Fruit fly (Drosophila melanogaster) whole organism, wandering third instar larva: ENCODE measurements around the gene t-cup.

ENCODE experiments used
- Vsx2 ChIP-seq: fragments of 200-300, 225-300 bp; sonication (Bioruptor generic); optimal IDR thresholded peaks from 2 replicates; lab custom pipeline; 2018; ENCODE audit warnings: missing biosample characterization, missing genetic modification characterization; ENCODE audit not compliant: partially characterized antibody
- fru ChIP-seq: fragments of 200-800 bp; sonication (Bioruptor generic); optimal IDR thresholded peaks from 3 replicates; lab custom pipeline; 2016; ENCODE audit warnings: missing biosample characterization, mild to moderate bottlenecking, missing genetic modification characterization

dm6 chr2L:12473583-12473982 is 23.6 kb downstream of the t-cup start:
- TF ChIP-seq fru (GFP tag; lab: Kevin White, UChicago): no peak
- no peak for TF ChIP-seq Vsx2 (GFP tag; lab: Kevin White, UChicago)
